Worm (Caenorhabditis elegans) whole organism, mixed stage, embryonic: ENCODE data around the gene Y48A5A.3.

ENCODE experiments used
- M03D4.4 ChIP-seq: sonication (generic microtip); optimal IDR thresholded peaks from 2 replicates; lab custom pipeline; 2017; ENCODE audit warnings: mild to moderate bottlenecking, missing genetic modification characterization, missing compliant biosample characterization
- bed-3 ChIP-seq: fragments of 200-800 bp; sonication (Bioruptor generic); optimal IDR thresholded peaks from 3 replicates; lab custom pipeline; 2018; ENCODE audit warnings: mild to moderate bottlenecking, missing genetic modification characterization, moderate library complexity, missing compliant biosample characterization
- blmp-1 ChIP-seq: fragments of 150-350 bp; optimal IDR thresholded peaks from 2 replicates; lab custom pipeline; 2014; ENCODE audit warnings: missing biosample characterization, missing genetic modification characterization
- ceh-39 ChIP-seq: fragments of 150-350 bp; optimal IDR thresholded peaks from 2 replicates; lab custom pipeline; 2014; ENCODE audit warnings: missing biosample characterization, missing genetic modification characterization
- ceh-43 ChIP-seq: fragments of 200-800 bp; sonication (Bioruptor generic); optimal IDR thresholded peaks from 2 replicates; lab custom pipeline; 2018; ENCODE audit warnings: mild to moderate bottlenecking, missing genetic modification characterization, moderate library complexity, missing compliant biosample characterization
- ceh-83 ChIP-seq: fragments of 200-800 bp; sonication (Bioruptor generic); optimal IDR thresholded peaks from 2 replicates; lab custom pipeline; 2018; ENCODE audit warnings: mild to moderate bottlenecking, missing genetic modification characterization, missing compliant biosample characterization
- ces-1 ChIP-seq: fragments of 150-350 bp; optimal IDR thresholded peaks from 2 replicates; lab custom pipeline; 2014; ENCODE audit warnings: missing biosample characterization, missing genetic modification reagents, missing genetic modification characterization
- cnd-1 ChIP-seq: fragments of 200-800 bp; sonication (Bioruptor generic); optimal IDR thresholded peaks from 2 replicates; lab custom pipeline; 2018; ENCODE audit warnings: mild to moderate bottlenecking, missing genetic modification characterization, missing compliant biosample characterization
- drap-1 ChIP-seq: fragments of 200-800 bp; sonication (Bioruptor generic); optimal IDR thresholded peaks from 3 replicates; lab custom pipeline; 2018; ENCODE audit warnings: mild to moderate bottlenecking, missing genetic modification characterization, missing compliant biosample characterization
- elt-1 ChIP-seq: sonication (generic microtip); optimal IDR thresholded peaks from 2 replicates; lab custom pipeline; 2017; ENCODE audit warnings: missing genetic modification characterization, mild to moderate bottlenecking, missing compliant biosample characterization, antibody characterized with exemption, moderate library complexity, borderline replicate concordance; ENCODE audit not compliant: insufficient read depth
- elt-3 ChIP-seq: fragments of 150-350 bp; optimal IDR thresholded peaks from 2 replicates; lab custom pipeline; 2014; ENCODE audit warnings: missing biosample characterization, missing genetic modification characterization
- flh-1 ChIP-seq: fragments of 200-800 bp; sonication (Bioruptor generic); optimal IDR thresholded peaks from 2 replicates; lab custom pipeline; 2018; ENCODE audit warnings: mild to moderate bottlenecking, missing genetic modification characterization, moderate library complexity, missing compliant biosample characterization
- ham-2 ChIP-seq: fragments of 200-800 bp; sonication (Bioruptor generic); optimal IDR thresholded peaks from 2 replicates; lab custom pipeline; 2018; ENCODE audit warnings: mild to moderate bottlenecking, missing genetic modification characterization, missing compliant biosample characterization
- hlh-1 ChIP-seq: fragments of 150-350 bp; optimal IDR thresholded peaks from 2 replicates; lab custom pipeline; 2014; ENCODE audit warnings: missing biosample characterization, missing genetic modification reagents, missing genetic modification characterization
- lin-13 ChIP-seq: fragments of 150-350 bp; optimal IDR thresholded peaks from 2 replicates; lab custom pipeline; 2014; ENCODE audit warnings: missing biosample characterization, missing genetic modification characterization
- lin-32 ChIP-seq: fragments of 200-800 bp; sonication (Bioruptor generic); optimal IDR thresholded peaks from 2 replicates; lab custom pipeline; 2018; ENCODE audit warnings: mild to moderate bottlenecking, missing genetic modification characterization, missing compliant biosample characterization
- lsy-2 ChIP-seq: fragments of 150-350 bp; optimal IDR thresholded peaks from 2 replicates; lab custom pipeline; 2014; ENCODE audit warnings: missing biosample characterization, missing genetic modification characterization
- mab-5 ChIP-seq: fragments of 150-350 bp; optimal IDR thresholded peaks from 2 replicates; lab custom pipeline; 2014; ENCODE audit warnings: missing biosample characterization, missing genetic modification characterization
- mep-1 ChIP-seq: fragments of 150-350 bp; optimal IDR thresholded peaks from 2 replicates; lab custom pipeline; 2017; ENCODE audit warnings: missing biosample characterization, missing genetic modification reagents, missing genetic modification characterization, inconsistent platforms
- mls-2 ChIP-seq: sonication (generic microtip); optimal IDR thresholded peaks from 2 replicates; lab custom pipeline; 2016; ENCODE audit warnings: mild to moderate bottlenecking, missing genetic modification characterization, moderate library complexity, missing compliant biosample characterization
- nhr-12 ChIP-seq: fragments of 150-350 bp; optimal IDR thresholded peaks from 2 replicates; lab custom pipeline; 2014; ENCODE audit warnings: missing biosample characterization, missing genetic modification characterization
- nhr-2 ChIP-seq: fragments of 150-350 bp; optimal IDR thresholded peaks from 2 replicates; lab custom pipeline; 2014; ENCODE audit warnings: missing biosample characterization, missing genetic modification characterization
- nhr-237 ChIP-seq: fragments of 150-350 bp; optimal IDR thresholded peaks from 2 replicates; lab custom pipeline; 2014; ENCODE audit warnings: missing biosample characterization, missing genetic modification characterization
- nhr-28 ChIP-seq: fragments of 150-350 bp; optimal IDR thresholded peaks from 2 replicates; lab custom pipeline; 2014; ENCODE audit warnings: missing biosample characterization, missing genetic modification characterization
- nhr-76 ChIP-seq: sonication (generic microtip); optimal IDR thresholded peaks from 2 replicates; lab custom pipeline; 2017; ENCODE audit warnings: missing biosample characterization, missing genetic modification characterization
- pha-4 ChIP-seq: fragments of 150-350 bp; optimal IDR thresholded peaks from 2 replicates; lab custom pipeline; 2018; ENCODE audit warnings: missing biosample characterization, missing genetic modification reagents, missing genetic modification characterization
- sem-2 ChIP-seq: fragments of 200-800 bp; sonication (Bioruptor generic); optimal IDR thresholded peaks from 2 replicates; lab custom pipeline; 2018; ENCODE audit warnings: mild to moderate bottlenecking, missing genetic modification characterization, missing compliant biosample characterization
- snpc-4 ChIP-seq: fragments of 150-350 bp; optimal IDR thresholded peaks from 2 replicates; lab custom pipeline; 2014; ENCODE audit warnings: missing biosample characterization, missing genetic modification characterization
- sptf-1 ChIP-seq: sonication (generic microtip); optimal IDR thresholded peaks from 2 replicates; lab custom pipeline; 2017; ENCODE audit warnings: mild to moderate bottlenecking, missing genetic modification characterization, moderate library complexity, missing compliant biosample characterization
- tbx-8 ChIP-seq: fragments of 200-800 bp; sonication (Bioruptor generic); optimal IDR thresholded peaks from 2 replicates; lab custom pipeline; 2018; ENCODE audit warnings: mild to moderate bottlenecking, missing genetic modification characterization, moderate library complexity, missing compliant biosample characterization
- unc-120 ChIP-seq: sonication (generic microtip); optimal IDR thresholded peaks from 2 replicates; lab custom pipeline; 2017; ENCODE audit warnings: missing genetic modification characterization, missing compliant biosample characterization; ENCODE audit not compliant: poor library complexity, severe bottlenecking
- unc-39 ChIP-seq: fragments of 150-350 bp; optimal IDR thresholded peaks from 2 replicates; lab custom pipeline; 2014; ENCODE audit warnings: missing biosample characterization, missing genetic modification characterization
- unc-62 ChIP-seq: fragments of 150-350 bp; optimal IDR thresholded peaks from 2 replicates; lab custom pipeline; 2014; ENCODE audit warnings: missing biosample characterization, missing genetic modification reagents, missing genetic modification characterization
- zip-8 ChIP-seq: fragments of 150-350 bp; optimal IDR thresholded peaks from 2 replicates; lab custom pipeline; 2014; ENCODE audit warnings: missing biosample characterization, missing genetic modification characterization
- ztf-11 ChIP-seq: fragments of 150-350 bp; optimal IDR thresholded peaks from 2 replicates; lab custom pipeline; 2014; ENCODE audit warnings: missing biosample characterization, missing genetic modification characterization

The Y48A5A.3 gene

DNA sequence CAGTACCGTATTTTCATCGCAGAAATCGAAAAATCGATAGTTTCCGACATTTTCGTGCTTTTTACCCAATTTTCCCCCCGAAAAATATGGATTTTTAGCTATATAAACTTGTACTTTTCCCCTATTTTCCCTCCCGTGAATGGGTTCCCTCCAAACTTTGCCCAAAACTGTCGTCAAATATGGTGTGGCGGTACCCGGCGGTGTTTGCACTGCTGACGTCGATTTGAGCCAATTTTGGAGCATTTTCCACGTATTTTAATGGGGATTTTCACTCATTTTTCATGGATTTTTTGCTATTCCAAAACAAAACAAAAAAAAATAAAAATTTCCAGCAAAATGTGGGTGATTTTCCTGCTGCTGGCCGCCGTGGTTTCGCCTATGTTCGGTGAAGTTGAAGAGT is 3.8 kb downstream of the Y48A5A.3 start, which contains the start of gene Y76B12C.3:
TSS of gene Y76B12C.3 (plus strand) at position 334 of the 400 bp plus-strand sequence.
- TF ChIP-seq unc-120 (tag; lab: Kevin White, UChicago) = peak; percentile 21
- TF ChIP-seq drap-1 (GFP tag; lab: Kevin White, UChicago) = no peak
- no peak for TF ChIP-seq lsy-2
- no peak for TF ChIP-seq hlh-1 (tag; lab: Kevin White, UChicago)
- no peak for TF ChIP-seq unc-39 (tag; lab: Kevin White, UChicago)
- TF ChIP-seq tbx-8 (GFP tag; lab: Kevin White, UChicago) = no peak
- TF ChIP-seq unc-62 (GFP tag; lab: Kevin White, UChicago) = no peak
- no peak for TF ChIP-seq bed-3 (GFP tag; lab: Kevin White, UChicago)

DNA sequence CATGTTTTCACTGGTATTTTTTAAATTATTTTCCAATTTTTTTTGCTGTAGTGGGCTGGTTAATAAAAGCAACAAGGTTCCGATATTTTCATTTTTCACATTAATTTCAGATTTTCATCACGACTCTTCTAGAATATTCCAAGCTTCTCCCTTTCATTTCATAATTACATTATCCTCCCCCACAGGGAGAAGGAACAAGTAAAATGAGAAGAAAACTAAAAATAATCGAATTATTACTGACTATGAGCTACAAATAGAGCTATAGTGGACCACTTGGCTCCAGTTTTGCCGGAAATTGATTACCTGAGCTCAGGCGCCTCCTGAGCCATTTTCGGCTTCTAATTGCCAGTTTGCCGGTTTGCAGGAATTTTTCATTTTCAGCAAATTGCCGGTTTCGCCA is 6.1 kb downstream of the Y48A5A.3 start:
- peak; percentile 61 for TF ChIP-seq ces-1 (GFP tag; lab: Kevin White, UChicago)
- no peak for TF ChIP-seq flh-1 (GFP tag; lab: Kevin White, UChicago)

DNA sequence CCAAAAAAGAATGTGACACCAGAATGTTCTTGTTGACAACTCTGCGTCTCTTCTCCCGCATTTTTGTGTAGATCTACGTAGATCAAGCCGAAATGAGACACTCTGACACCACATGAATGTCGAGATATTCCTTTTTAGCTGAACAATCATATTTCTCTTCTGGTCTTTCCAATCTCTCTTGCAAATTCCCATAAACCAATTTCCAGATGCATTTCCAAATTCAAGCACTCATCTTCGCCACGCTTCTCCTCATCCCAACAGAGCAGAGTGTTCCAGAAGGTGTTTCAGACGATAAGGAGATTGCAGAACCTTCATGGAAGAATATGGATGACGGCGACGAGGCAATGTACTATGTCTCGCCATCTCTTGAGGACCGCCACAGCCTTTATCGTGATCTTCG is 10.2 kb downstream of the Y48A5A.3 start, which contains the start of gene Y76B12C.8:
TSS of gene Y76B12C.8 (plus strand) at position 207 of the 400 bp plus-strand sequence.
- TF ChIP-seq ceh-83 (GFP tag; lab: Kevin White, UChicago) = no peak
- TF ChIP-seq, all 35 proteins: peak for 0

DNA sequence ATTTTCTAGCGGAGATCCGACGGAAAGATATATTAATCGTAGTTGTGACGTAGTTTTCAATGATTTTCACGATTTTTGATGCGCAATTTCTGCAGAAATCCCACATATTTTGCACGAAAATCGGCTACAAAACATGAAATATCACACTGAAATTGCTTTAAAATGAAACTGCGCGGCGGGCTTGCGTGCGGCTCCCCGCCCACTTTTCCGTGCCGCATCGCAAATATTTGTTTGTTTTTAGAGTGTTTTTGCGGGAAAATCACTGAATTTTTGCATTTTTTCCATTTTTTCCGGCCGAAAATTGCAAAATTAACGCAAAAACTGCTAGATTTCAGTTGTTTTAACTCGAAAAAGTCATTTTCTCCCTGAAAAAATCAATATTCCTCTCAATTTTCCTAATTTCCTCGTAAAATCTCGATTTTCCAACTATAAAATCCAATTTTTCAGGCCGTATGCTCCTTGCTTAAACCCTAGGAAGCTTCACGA is 11.5 kb downstream of the Y48A5A.3 start, which contains the start of gene Y76B12C.6:
TSS of gene Y76B12C.6 (plus strand) at position 436 of the 486 bp plus-strand sequence.
- peak; percentile 8 for TF ChIP-seq unc-62 (GFP tag; lab: Kevin White, UChicago)
- peak; percentile 34 for TF ChIP-seq unc-120 (tag; lab: Kevin White, UChicago)
- TF ChIP-seq elt-3 (tag; lab: Kevin White, UChicago) = no peak
- TF ChIP-seq nhr-2 (tag; lab: Kevin White, UChicago) = no peak
- peak; percentile 55 for TF ChIP-seq mep-1 (tag; lab: Kevin White, UChicago)
- TF ChIP-seq sptf-1 (tag; lab: Kevin White, UChicago) = peak; percentile 82
- peak; percentile 80 for TF ChIP-seq M03D4.4 (tag; lab: Kevin White, UChicago)
- TF ChIP-seq ceh-43 (GFP tag; lab: Kevin White, UChicago) = peak; percentile 57
- TF ChIP-seq ceh-39 = no peak
- TF ChIP-seq bed-3 (GFP tag; lab: Kevin White, UChicago) = peak; percentile 29
- TF ChIP-seq nhr-237 (tag; lab: Kevin White, UChicago) = no peak
- TF ChIP-seq tbx-8 (GFP tag; lab: Kevin White, UChicago) = peak; percentile 8
- TF ChIP-seq blmp-1 (tag; lab: Kevin White, UChicago) = peak; percentile 4
- peak; percentile 22 for TF ChIP-seq cnd-1
- peak; percentile 77 for TF ChIP-seq mls-2 (tag; lab: Kevin White, UChicago)
- TF ChIP-seq lin-32 (GFP tag; lab: Kevin White, UChicago) = peak; percentile 43
- peak; percentile 32 for TF ChIP-seq ham-2
- TF ChIP-seq lsy-2 = no peak
- TF ChIP-seq snpc-4 (tag; lab: Kevin White, UChicago) = no peak
- peak; percentile 1 for TF ChIP-seq pha-4 (tag; lab: Kevin White, UChicago)
- TF ChIP-seq nhr-28 (tag; lab: Kevin White, UChicago) = no peak
- TF ChIP-seq unc-39 (tag; lab: Kevin White, UChicago) = no peak
- no peak for TF ChIP-seq nhr-12
- no peak for TF ChIP-seq nhr-76 (tag; lab: Kevin White, UChicago)
- no peak for TF ChIP-seq hlh-1 (tag; lab: Kevin White, UChicago)
- peak; percentile 15 for TF ChIP-seq ces-1 (GFP tag; lab: Kevin White, UChicago)
- peak; percentile 69 for TF ChIP-seq drap-1 (GFP tag; lab: Kevin White, UChicago)
- no peak for TF ChIP-seq ceh-83 (GFP tag; lab: Kevin White, UChicago)
- no peak for TF ChIP-seq flh-1 (GFP tag; lab: Kevin White, UChicago)
- TF ChIP-seq elt-1 = no peak
- no peak for TF ChIP-seq ztf-11
- peak; percentile 40 for TF ChIP-seq sem-2 (GFP tag; lab: Kevin White, UChicago)
- TF ChIP-seq mab-5 (tag; lab: Kevin White, UChicago) = no peak
- no peak for TF ChIP-seq zip-8 (tag; lab: Kevin White, UChicago)
- TF ChIP-seq lin-13 (tag; lab: Kevin White, UChicago) = peak; percentile 0
